Fruit fly (Drosophila melanogaster) whole organism, wandering third instar larva: ENCODE results near the gene CG5966.

Experiments
- Abd-B ChIP-seq: fragments of >200 bp; optimal IDR thresholded peaks from 2 replicates; lab custom pipeline; 2017; ENCODE audit warnings: missing biosample characterization, missing genetic modification characterization
- CG32264 ChIP-seq: fragments of 200-800 bp; sonication (Bioruptor generic); optimal IDR thresholded peaks from 2 replicates; lab custom pipeline; 2016; ENCODE audit warnings: missing biosample characterization, missing genetic modification characterization
- CG9705 ChIP-seq: fragments of 200-800 bp; sonication (Bioruptor generic); optimal IDR thresholded peaks from 2 replicates; lab custom pipeline; 2018; ENCODE audit warnings: missing biosample characterization, mild to moderate bottlenecking, missing genetic modification characterization
- CrebA ChIP-seq: fragments of 200-800 bp; sonication (Bioruptor generic); optimal IDR thresholded peaks from 2 replicates; lab custom pipeline; 2016; ENCODE audit warnings: missing biosample characterization, mild to moderate bottlenecking, missing genetic modification characterization, borderline replicate concordance
- Dfd ChIP-seq: fragments of >200 bp; optimal IDR thresholded peaks from 2 replicates; lab custom pipeline; 2017; ENCODE audit warnings: missing biosample characterization, missing genetic modification characterization
- Dif ChIP-seq: fragments of 200-275, 200-300 bp; sonication (Bioruptor generic); optimal IDR thresholded peaks from 2 replicates; lab custom pipeline; 2018; ENCODE audit warnings: missing biosample characterization, missing genetic modification characterization; ENCODE audit not compliant: partially characterized antibody
- GATAd ChIP-seq: sonication (Bioruptor generic); optimal IDR thresholded peaks from 2 replicates; lab custom pipeline; 2016; ENCODE audit warnings: missing biosample characterization, missing genetic modification characterization
- Hnf4 ChIP-seq: fragments of 200-800 bp; sonication (Bioruptor generic); optimal IDR thresholded peaks from 2 replicates; lab custom pipeline; 2016; ENCODE audit warnings: missing biosample characterization, mild to moderate bottlenecking, missing genetic modification characterization
- Hr78 ChIP-seq: fragments of >200 bp; optimal IDR thresholded peaks from 2 replicates; lab custom pipeline; 2017; ENCODE audit warnings: missing biosample characterization, missing genetic modification characterization
- Hr83 ChIP-seq: fragments of 200-300 bp; sonication (Bioruptor generic); optimal IDR thresholded peaks from 2 replicates; lab custom pipeline; 2016; ENCODE audit warnings: missing biosample characterization, mild to moderate bottlenecking, missing genetic modification characterization, moderate library complexity; ENCODE audit not compliant: poor library complexity, severe bottlenecking
- Jra ChIP-seq: sonication (Bioruptor generic); optimal IDR thresholded peaks from 2 replicates; lab custom pipeline; 2016; ENCODE audit warnings: missing biosample characterization, missing genetic modification characterization
- Myc ChIP-seq: fragments of >200 bp; optimal IDR thresholded peaks from 2 replicates; lab custom pipeline; 2017
- OdsH ChIP-seq: fragments of 200-800 bp; sonication (Bioruptor generic); optimal IDR thresholded peaks from 2 replicates; lab custom pipeline; 2016; ENCODE audit warnings: missing biosample characterization, mild to moderate bottlenecking, missing genetic modification characterization
- Rel ChIP-seq, 2 experiments: fragments of 200-800 bp; sonication (Bioruptor generic) in 1 of 2; optimal IDR thresholded peaks; 2 replicates in 1 of 2; 3 replicates in 1 of 2; lab custom pipeline; 2016 to 2019; ENCODE audit warnings: mild to moderate bottlenecking in 2 of 2, missing biosample characterization in 2 of 2, missing genetic modification characterization in 2 of 2, moderate library complexity in 1 of 2
- Sp1 ChIP-seq: fragments of 200-800 bp; sonication (Bioruptor generic); optimal IDR thresholded peaks from 3 replicates; lab custom pipeline; 2019; ENCODE audit warnings: missing biosample characterization, mild to moderate bottlenecking, missing genetic modification characterization, moderate library complexity
- Vsx2 ChIP-seq: fragments of 200-300, 225-300 bp; sonication (Bioruptor generic); optimal IDR thresholded peaks from 2 replicates; lab custom pipeline; 2018; ENCODE audit warnings: missing biosample characterization, missing genetic modification characterization; ENCODE audit not compliant: partially characterized antibody
- br ChIP-seq: fragments of 200-800 bp; sonication (Bioruptor generic); optimal IDR thresholded peaks from 2 replicates; lab custom pipeline; 2016; ENCODE audit warnings: missing biosample characterization, missing genetic modification characterization
- brk ChIP-seq: fragments of 200-800 bp; sonication (Bioruptor generic); optimal IDR thresholded peaks from 2 replicates; lab custom pipeline; 2016; ENCODE audit warnings: missing biosample characterization, mild to moderate bottlenecking, missing genetic modification characterization
- dl ChIP-seq, 2 experiments: fragments of 175-275, 200-275 bp in 1 of 2; fragments of 200-275 bp in 1 of 2; sonication (Bioruptor generic); optimal IDR thresholded peaks; lab custom pipeline; 2018; ENCODE audit warnings: mild to moderate bottlenecking in 2 of 2, missing biosample characterization in 2 of 2, missing genetic modification characterization in 2 of 2, moderate library complexity in 2 of 2; ENCODE audit not compliant: partially characterized antibody in 2 of 2, insufficient read depth in 1 of 2
- dmrt93B ChIP-seq: fragments of 200-800 bp; sonication (Bioruptor generic); optimal IDR thresholded peaks from 2 replicates; lab custom pipeline; 2018; ENCODE audit warnings: missing biosample characterization, mild to moderate bottlenecking, missing genetic modification characterization
- dsf ChIP-seq: sonication (Bioruptor generic); optimal IDR thresholded peaks from 2 replicates; lab custom pipeline; 2016; ENCODE audit warnings: missing biosample characterization, missing genetic modification characterization, borderline replicate concordance
- ey ChIP-seq: fragments of 200-800 bp; sonication (Bioruptor generic); optimal IDR thresholded peaks from 2 replicates; lab custom pipeline; 2016; ENCODE audit warnings: missing biosample characterization, missing genetic modification characterization
- foxo ChIP-seq, 2 experiments: fragments of 200-800 bp; sonication (Bioruptor generic); optimal IDR thresholded peaks; 2 replicates in 1 of 2; 3 replicates in 1 of 2; lab custom pipeline; 2016 to 2017; ENCODE audit warnings: missing biosample characterization in 2 of 2, missing genetic modification characterization in 2 of 2
- fru ChIP-seq: fragments of 200-800 bp; sonication (Bioruptor generic); optimal IDR thresholded peaks from 3 replicates; lab custom pipeline; 2016; ENCODE audit warnings: missing biosample characterization, mild to moderate bottlenecking, missing genetic modification characterization
- h ChIP-seq: fragments of 200-800 bp; sonication (Bioruptor generic); optimal IDR thresholded peaks from 3 replicates; lab custom pipeline; 2016; ENCODE audit warnings: missing biosample characterization, mild to moderate bottlenecking, missing genetic modification characterization
- jim ChIP-seq: fragments of 175-275, 200-325 bp; sonication (Bioruptor generic); optimal IDR thresholded peaks from 2 replicates; lab custom pipeline; 2016; ENCODE audit warnings: missing biosample characterization, mild to moderate bottlenecking, missing genetic modification characterization
- lola ChIP-seq: fragments of >200 bp; optimal IDR thresholded peaks from 2 replicates; lab custom pipeline; 2017; ENCODE audit warnings: missing biosample characterization, missing genetic modification characterization
- psq ChIP-seq: fragments of 200-800 bp; sonication (Bioruptor generic); optimal IDR thresholded peaks from 3 replicates; lab custom pipeline; 2017; ENCODE audit warnings: missing biosample characterization, mild to moderate bottlenecking, missing genetic modification characterization, moderate library complexity
- rgr ChIP-seq: fragments of 200-800 bp; sonication (Bioruptor generic); optimal IDR thresholded peaks from 3 replicates; lab custom pipeline; 2016; ENCODE audit warnings: missing biosample characterization, mild to moderate bottlenecking, missing genetic modification characterization
- sv ChIP-seq: fragments of 200-800 bp; sonication (Bioruptor generic); optimal IDR thresholded peaks from 3 replicates; lab custom pipeline; 2016; ENCODE audit warnings: missing biosample characterization, missing genetic modification characterization
- tai ChIP-seq: sonication (Bioruptor generic); optimal IDR thresholded peaks from 2 replicates; lab custom pipeline; 2016; ENCODE audit warnings: missing biosample characterization, missing genetic modification characterization
- woc ChIP-seq: sonication (Bioruptor generic); optimal IDR thresholded peaks from 2 replicates; lab custom pipeline; 2016; ENCODE audit warnings: missing biosample characterization, mild to moderate bottlenecking, missing genetic modification characterization

The CG5966 gene

DNA sequence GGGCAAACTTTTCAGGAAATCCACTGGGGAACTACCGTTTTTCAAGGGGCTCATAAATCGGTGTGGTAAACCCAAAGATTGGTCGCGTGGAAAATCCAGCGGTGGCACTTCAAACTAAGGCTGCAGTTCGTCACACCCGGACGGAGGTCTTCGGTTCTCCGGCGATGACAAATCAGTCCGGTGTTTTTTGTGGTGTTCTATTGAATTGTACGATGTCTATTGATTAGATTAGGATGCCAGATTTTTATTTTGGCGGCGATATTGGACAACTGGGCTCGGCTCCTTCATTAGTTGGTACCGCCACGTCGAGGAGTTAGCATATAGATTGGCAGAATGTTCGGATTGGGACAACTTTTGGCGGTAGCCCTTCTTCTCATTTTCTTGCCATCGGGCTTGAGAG lies 36.3 kb upstream of the CG5966 start, which contains the start of gene CG6048:
CG6048 (plus strand) TSS at position 301 of the 400 bp plus-strand sequence.
- TF ChIP-seq OdsH (GFP tag; lab: Kevin White, UChicago) (no peak), Vsx2 (GFP tag; lab: Kevin White, UChicago) (no peak), foxo (GFP tag; optimal IDR thresholded peaks at IDR 0.05; lab: Kevin White, UChicago) (no peak), fru (GFP tag; lab: Kevin White, UChicago) (no peak), lola (GFP tag; lab: Kevin White, UChicago) (no peak), brk (no peak), sv (GFP tag; lab: Kevin White, UChicago) (no peak), Jra (GFP tag; lab: Kevin White, UChicago) (no peak), Sp1 (GFP tag; lab: Kevin White, UChicago) (no peak), dl (GFP tag; optimal IDR thresholded peaks at IDR 0.05; lab: Kevin White, UChicago; ENCODE audit: insufficient read depth in 1 of 2, partially characterized antibody in 2 of 2) (no peak), CG9705 (GFP tag; lab: Kevin White, UChicago) (no peak), dmrt93B (GFP tag; lab: Kevin White, UChicago) (no peak), h (GFP tag; lab: Kevin White, UChicago) (no peak)

DNA sequence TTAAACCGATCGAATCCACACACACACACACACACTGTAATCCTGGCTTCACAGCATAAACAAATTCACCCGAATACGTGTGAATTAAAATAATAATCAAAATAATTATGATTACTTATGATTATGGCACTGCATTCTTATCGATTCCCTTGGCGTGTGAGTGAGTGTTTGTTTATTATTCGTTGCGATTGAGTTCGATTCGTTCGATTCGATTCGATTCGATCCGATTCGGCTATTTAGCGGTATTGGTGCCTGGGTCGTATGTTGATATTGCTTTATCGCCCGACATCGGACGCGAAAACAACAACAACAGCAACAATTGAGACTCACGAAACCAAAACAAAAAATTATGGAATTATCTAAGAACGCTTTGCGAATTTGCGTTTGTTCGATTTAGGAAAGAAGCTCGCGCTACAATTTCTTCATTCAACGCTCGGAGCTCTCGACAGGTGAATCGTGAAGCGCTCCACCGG lies 33.3 kb upstream of the CG5966 start, which contains the start of gene CG6067:
CG6067 (plus strand) TSS at position 423 of the 473 bp plus-strand sequence.
- no peak for TF ChIP-seq Hr83 (GFP tag; lab: Kevin White, UChicago)
- no peak for TF ChIP-seq Myc
- TF ChIP-seq Jra (GFP tag; lab: Kevin White, UChicago), result no peak
- no peak for TF ChIP-seq Dif
- TF ChIP-seq Vsx2 (GFP tag; lab: Kevin White, UChicago), result no peak
- no peak for TF ChIP-seq dmrt93B (GFP tag; lab: Kevin White, UChicago)
- TF ChIP-seq CG32264, result no peak
- no peak for TF ChIP-seq tai (GFP tag; lab: Kevin White, UChicago)
- TF ChIP-seq Rel (GFP tag; optimal IDR thresholded peaks at IDR 0.05; lab: Kevin White, UChicago), result no peak
- no peak for TF ChIP-seq Rel (tag; optimal IDR thresholded peaks at IDR 0.05; lab: Kevin White, UChicago)
- TF ChIP-seq jim, result no peak
- no peak for TF ChIP-seq Dfd (GFP tag; lab: Kevin White, UChicago)
- no peak for TF ChIP-seq lola (GFP tag; lab: Kevin White, UChicago)
- no peak for TF ChIP-seq dsf (GFP tag; lab: Kevin White, UChicago)
- TF ChIP-seq GATAd (GFP tag; lab: Kevin White, UChicago), result no peak
- no peak for TF ChIP-seq foxo (GFP tag; optimal IDR thresholded peaks at IDR 0.05; lab: Kevin White, UChicago)
- TF ChIP-seq psq, result no peak
- TF ChIP-seq br (GFP tag; lab: Kevin White, UChicago), result no peak
- TF ChIP-seq dl (GFP tag; optimal IDR thresholded peaks at IDR 0.05; lab: Kevin White, UChicago; ENCODE audit: insufficient read depth in 1 of 2, partially characterized antibody in 2 of 2), result no peak
- TF ChIP-seq ey, result no peak

DNA sequence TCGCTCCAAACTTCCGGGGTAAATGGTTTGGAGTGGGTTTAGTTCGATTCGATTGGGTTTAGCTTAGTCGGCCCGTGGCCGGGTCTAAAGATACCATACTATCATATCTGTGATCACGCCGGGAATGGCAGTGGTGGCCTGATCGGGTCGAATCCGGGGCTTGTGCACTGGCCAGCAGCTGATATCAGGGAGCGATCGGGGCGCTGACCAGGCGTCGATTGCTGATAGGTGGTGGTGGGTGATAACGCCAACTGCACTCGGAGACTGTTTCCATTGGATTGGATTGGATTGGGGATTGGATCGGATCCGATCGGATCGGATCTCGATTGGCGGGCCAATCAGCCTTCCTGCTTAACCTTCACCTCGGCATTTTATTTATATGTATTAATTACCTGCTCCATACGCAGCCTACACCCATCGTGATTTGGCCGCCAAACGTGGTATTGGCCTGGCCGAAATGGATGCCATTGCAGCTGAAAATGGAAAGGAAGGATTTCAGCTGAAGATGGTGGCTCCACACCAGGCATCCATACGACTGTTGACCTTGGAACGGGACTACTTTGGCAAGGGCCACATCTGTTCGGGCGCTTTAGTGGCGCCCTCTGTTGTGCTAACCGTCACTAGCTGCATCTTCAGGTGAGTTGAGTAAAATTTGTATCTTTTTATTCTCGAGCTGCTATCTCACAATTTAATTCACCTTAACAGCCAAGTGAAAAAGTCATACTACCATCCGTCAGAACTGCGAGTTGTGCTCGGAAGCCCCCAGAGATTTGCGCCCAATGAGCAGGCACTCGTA lies 31.7 kb upstream of the CG5966 start:
- TF ChIP-seq Dfd (GFP tag; lab: Kevin White, UChicago), result no peak
- TF ChIP-seq GATAd (GFP tag; lab: Kevin White, UChicago), result no peak
- TF ChIP-seq CrebA (GFP tag; lab: Kevin White, UChicago), result no peak
- TF ChIP-seq sv (GFP tag; lab: Kevin White, UChicago), result no peak
- TF ChIP-seq Hnf4, result no peak
- TF ChIP-seq Sp1 (GFP tag; lab: Kevin White, UChicago), result no peak
- TF ChIP-seq lola (GFP tag; lab: Kevin White, UChicago), result no peak
- TF ChIP-seq CG32264, result no peak
- TF ChIP-seq brk, result no peak
- TF ChIP-seq jim, result no peak
- no peak for TF ChIP-seq Hr78
- no peak for TF ChIP-seq br (GFP tag; lab: Kevin White, UChicago)
- no peak for TF ChIP-seq rgr

DNA sequence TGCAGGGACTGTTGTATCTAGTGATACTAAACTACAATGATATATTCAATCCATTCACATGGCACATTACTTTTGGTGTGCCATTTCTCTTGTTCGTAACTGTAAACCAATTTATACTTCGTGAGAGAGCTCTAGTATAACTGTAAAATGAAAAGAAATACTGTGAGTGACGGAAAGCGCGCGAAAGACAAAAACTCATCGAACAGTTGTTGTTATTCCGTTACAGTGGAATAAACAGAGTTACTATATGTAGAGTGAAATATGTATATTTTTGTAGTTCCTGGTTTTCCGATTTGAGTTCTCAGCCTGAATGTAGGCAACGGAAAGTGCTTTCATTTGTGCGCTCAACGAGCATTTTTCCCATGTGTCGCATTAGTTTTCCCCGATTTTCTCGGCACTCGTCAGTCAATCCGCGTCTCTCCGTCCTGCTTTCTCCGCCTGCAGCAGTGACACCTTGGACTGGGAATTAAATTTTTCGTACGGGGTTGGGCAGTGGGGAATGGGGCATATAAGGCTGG lies 24.4 kb upstream of the CG5966 start:
- TF ChIP-seq GATAd (GFP tag; lab: Kevin White, UChicago), result no peak
- no peak for TF ChIP-seq Dfd (GFP tag; lab: Kevin White, UChicago)
- no peak for TF ChIP-seq woc (GFP tag; lab: Kevin White, UChicago)
- no peak for TF ChIP-seq Sp1 (GFP tag; lab: Kevin White, UChicago)
- TF ChIP-seq ey, result no peak
- no peak for TF ChIP-seq dsf (GFP tag; lab: Kevin White, UChicago)
- no peak for TF ChIP-seq brk
- no peak for TF ChIP-seq Abd-B (GFP tag; lab: Kevin White, UChicago)
- TF ChIP-seq, all 38 proteins: peak for 0
